Worm (Caenorhabditis elegans) whole organism, L4 larva: ENCODE data around the gene D1054.3.
A peak's percentile ranks its signal among the peaks of the same experiment; 100 is the strongest.

Source experiments
- D1046.2 ChIP-seq: fragments of 200-800 bp; sonication (Bioruptor generic); IDR thresholded peaks from 2 replicates; pipeline ENCODE4 v1.3.6; 2022; ENCODE audit warnings: missing genetic modification characterization, missing compliant biosample characterization
- F37D6.2 ChIP-seq: sonication (generic microtip); optimal IDR thresholded peaks from 2 replicates; lab custom pipeline; 2016; ENCODE audit warnings: mild to moderate bottlenecking, missing genetic modification characterization, missing compliant biosample characterization
- ZK337.2 ChIP-seq: fragments of 200-800 bp; sonication (Bioruptor generic); IDR thresholded peaks from 2 replicates; pipeline ENCODE4 v1.3.6; 2022; ENCODE audit warnings: missing genetic modification reagents, missing genetic modification characterization, missing compliant biosample characterization
- aly-2 ChIP-seq: sonication (generic microtip); optimal IDR thresholded peaks from 2 replicates; lab custom pipeline; 2018; ENCODE audit warnings: missing biosample characterization, missing genetic modification characterization
- attf-4 ChIP-seq: sonication (generic microtip); optimal IDR thresholded peaks from 3 replicates; lab custom pipeline; 2017; ENCODE audit warnings: missing biosample characterization, missing genetic modification characterization
- ceh-20 ChIP-seq: fragments of 200-800 bp; sonication (Bioruptor generic); IDR thresholded peaks from 2 replicates; pipeline ENCODE4 v1.3.6; 2022; ENCODE audit warnings: missing genetic modification reagents, missing genetic modification characterization, missing compliant biosample characterization
- ceh-82 ChIP-seq: sonication (generic microtip); optimal IDR thresholded peaks from 2 replicates; lab custom pipeline; 2017; ENCODE audit warnings: missing biosample characterization, missing genetic modification characterization
- ces-1 ChIP-seq: fragments of 150-350 bp; sonication (generic microtip); optimal IDR thresholded peaks from 4 replicates; lab custom pipeline; 2014; ENCODE audit warnings: missing biosample characterization, missing genetic modification reagents, missing genetic modification characterization
- cey-2 ChIP-seq: sonication (generic microtip); optimal IDR thresholded peaks from 3 replicates; lab custom pipeline; 2017; ENCODE audit warnings: missing genetic modification characterization, mild to moderate bottlenecking, missing compliant biosample characterization, antibody characterized with exemption, borderline replicate concordance; ENCODE audit not compliant: insufficient read depth
- ctbp-1 ChIP-seq: fragments of 200-800 bp; sonication (Bioruptor generic); IDR thresholded peaks from 2 replicates; pipeline ENCODE4 v1.3.6; 2022; ENCODE audit warnings: missing genetic modification reagents, missing genetic modification characterization, missing compliant biosample characterization
- daf-12 ChIP-seq: fragments of 150-350 bp; optimal IDR thresholded peaks from 2 replicates; lab custom pipeline; 2014; ENCODE audit warnings: missing biosample characterization, missing genetic modification reagents, missing genetic modification characterization
- daf-16 ChIP-seq, 3 experiments: sonication (generic microtip); optimal IDR thresholded peaks; 2 replicates each; lab custom pipeline; 2016 to 2017; ENCODE audit warnings: missing genetic modification characterization in 3 of 3, missing genetic modification reagents in 3 of 3, mild to moderate bottlenecking in 2 of 3, missing compliant biosample characterization in 2 of 3, missing biosample characterization in 1 of 3, moderate library complexity in 1 of 3
- daf-8 ChIP-seq: fragments of 200-800 bp; sonication (Bioruptor generic); IDR thresholded peaks from 2 replicates; pipeline ENCODE4 v1.3.6; 2022; ENCODE audit warnings: missing genetic modification characterization, missing compliant biosample characterization
- dmd-6 ChIP-seq: fragments of 200-800 bp; sonication (Bioruptor generic); IDR thresholded peaks from 2 replicates; pipeline ENCODE4 v1.3.6; 2022; ENCODE audit warnings: missing genetic modification reagents, missing genetic modification characterization, missing compliant biosample characterization
- dmd-8 ChIP-seq: fragments of 200-800 bp; sonication (Bioruptor generic); IDR thresholded peaks from 2 replicates; pipeline ENCODE4 v1.3.6; 2022; ENCODE audit warnings: missing genetic modification characterization, missing compliant biosample characterization
- dmd-9 ChIP-seq: fragments of 200-800 bp; sonication (Bioruptor generic); IDR thresholded peaks from 2 replicates; pipeline ENCODE4 v1.3.6; 2022; ENCODE audit warnings: missing genetic modification reagents, missing genetic modification characterization, missing compliant biosample characterization
- duxl-1 ChIP-seq: sonication (generic microtip); optimal IDR thresholded peaks from 2 replicates; lab custom pipeline; 2016; ENCODE audit warnings: mild to moderate bottlenecking, missing genetic modification characterization, moderate library complexity, missing compliant biosample characterization; ENCODE audit not compliant: poor library complexity
- egl-43 ChIP-seq: fragments of 200-800 bp; sonication (Bioruptor generic); IDR thresholded peaks from 2 replicates; pipeline ENCODE4 v1.3.6; 2022; ENCODE audit warnings: missing genetic modification reagents, missing genetic modification characterization, missing compliant biosample characterization
- fkh-10 ChIP-seq: fragments of 150-350 bp; optimal IDR thresholded peaks from 2 replicates; lab custom pipeline; 2014; ENCODE audit warnings: missing biosample characterization, missing genetic modification reagents, missing genetic modification characterization
- gei-8 ChIP-seq: fragments of 200-800 bp; sonication (Bioruptor generic); optimal IDR thresholded peaks from 2 replicates; lab custom pipeline; 2018; ENCODE audit warnings: mild to moderate bottlenecking, missing genetic modification characterization, missing compliant biosample characterization
- hif-1 ChIP-seq, 2 experiments: sonication (generic microtip); optimal IDR thresholded peaks; 2 replicates each; lab custom pipeline; 2016 to 2017; ENCODE audit warnings: missing compliant biosample characterization in 2 of 2, missing genetic modification characterization in 2 of 2, missing genetic modification reagents in 2 of 2, missing genotype in 2 of 2, mild to moderate bottlenecking in 1 of 2
- hlh-11 ChIP-seq: fragments of 200-800 bp; sonication (Bioruptor generic); optimal IDR thresholded peaks from 2 replicates; lab custom pipeline; 2018; ENCODE audit warnings: mild to moderate bottlenecking, missing genetic modification characterization, missing compliant biosample characterization
- hlh-30 ChIP-seq: sonication (generic microtip); optimal IDR thresholded peaks from 2 replicates; lab custom pipeline; 2017; ENCODE audit warnings: antibody characterized with exemption, mild to moderate bottlenecking, missing genetic modification characterization, missing compliant biosample characterization; ENCODE audit not compliant: insufficient read depth
- lin-1 ChIP-seq: fragments of 200-800 bp; sonication (Bioruptor generic); IDR thresholded peaks from 2 replicates; pipeline ENCODE4 v1.3.6; 2022; ENCODE audit warnings: missing genetic modification reagents, missing genetic modification characterization, missing compliant biosample characterization
- lir-3 ChIP-seq: sonication (generic microtip); optimal IDR thresholded peaks from 2 replicates; lab custom pipeline; 2016; ENCODE audit warnings: mild to moderate bottlenecking, missing genetic modification characterization, missing compliant biosample characterization
- lsy-2 ChIP-seq, 2 experiments: fragments of 150-350 bp in 1 of 2; sonication (generic microtip) in 1 of 2; optimal IDR thresholded peaks; 2 replicates each; lab custom pipeline; 2014 to 2017; ENCODE audit warnings: missing biosample characterization in 2 of 2, missing genetic modification characterization in 2 of 2
- madf-5 ChIP-seq, 2 experiments: fragments of 200-800 bp; sonication (Bioruptor generic); IDR thresholded peaks; 2 replicates each; pipeline ENCODE4 v1.3.6; 2022; ENCODE audit warnings: missing compliant biosample characterization in 2 of 2, missing genetic modification characterization in 2 of 2
- madf-9 ChIP-seq: fragments of 200-800 bp; sonication (Bioruptor generic); conservative IDR thresholded peaks from 2 replicates; pipeline ENCODE4 v1.3.6; 2022; ENCODE audit warnings: missing genetic modification reagents, missing genetic modification characterization, missing compliant biosample characterization
- mdl-1 ChIP-seq, 2 experiments: fragments of 150-350 bp in 1 of 2; sonication (generic microtip) in 1 of 2; optimal IDR thresholded peaks; 2 replicates each; lab custom pipeline; 2014 to 2017; ENCODE audit warnings: missing biosample characterization in 2 of 2, missing genetic modification characterization in 2 of 2
- mep-1 ChIP-seq: fragments of 150-350 bp; sonication (generic microtip); optimal IDR thresholded peaks from 3 replicates; lab custom pipeline; 2014; ENCODE audit warnings: missing biosample characterization, missing genetic modification characterization
- mes-2 ChIP-seq: sonication (generic microtip); optimal IDR thresholded peaks from 2 replicates; lab custom pipeline; 2016; ENCODE audit warnings: missing genotype, mild to moderate bottlenecking, missing genetic modification characterization, missing compliant biosample characterization; ENCODE audit not compliant: poor library complexity, severe bottlenecking
- nhr-102 ChIP-seq: sonication (generic microtip); optimal IDR thresholded peaks from 2 replicates; lab custom pipeline; 2016; ENCODE audit warnings: mild to moderate bottlenecking, missing genetic modification characterization, moderate library complexity, missing compliant biosample characterization
- nhr-28 ChIP-seq: fragments of 150-350 bp; optimal IDR thresholded peaks from 2 replicates; lab custom pipeline; 2014; ENCODE audit warnings: missing biosample characterization, missing genetic modification characterization
- nhr-42 ChIP-seq: fragments of 200-800 bp; sonication (Bioruptor generic); IDR thresholded peaks from 2 replicates; pipeline ENCODE4 v1.3.6; 2022; ENCODE audit warnings: missing genetic modification characterization, missing compliant biosample characterization
- nhr-48 ChIP-seq: sonication (generic microtip); optimal IDR thresholded peaks from 2 replicates; lab custom pipeline; 2016; ENCODE audit warnings: mild to moderate bottlenecking, missing genetic modification characterization, missing compliant biosample characterization
- nhr-6 ChIP-seq: fragments of 150-350 bp; optimal IDR thresholded peaks from 2 replicates; lab custom pipeline; 2014; ENCODE audit warnings: missing biosample characterization, missing genetic modification characterization
- pqm-1 ChIP-seq: sonication (generic microtip); optimal IDR thresholded peaks from 2 replicates; lab custom pipeline; 2017; ENCODE audit warnings: missing biosample characterization, missing genetic modification characterization
- sdz-12 ChIP-seq: fragments of 200-800 bp; sonication (Bioruptor generic); optimal IDR thresholded peaks from 2 replicates; lab custom pipeline; 2018; ENCODE audit warnings: mild to moderate bottlenecking, missing genetic modification characterization, missing compliant biosample characterization
- set-16 ChIP-seq: fragments of 200-800 bp; sonication (Bioruptor generic); IDR thresholded peaks from 2 replicates; pipeline ENCODE4 v1.3.6; 2022; ENCODE audit warnings: missing genetic modification reagents, missing genetic modification characterization, missing compliant biosample characterization
- skn-1 ChIP-seq: fragments of 150-350 bp; optimal IDR thresholded peaks from 2 replicates; lab custom pipeline; 2014; ENCODE audit warnings: missing biosample characterization, missing genetic modification characterization
- spr-1 ChIP-seq: sonication (generic microtip); optimal IDR thresholded peaks from 2 replicates; lab custom pipeline; 2016; ENCODE audit warnings: mild to moderate bottlenecking, missing genetic modification characterization, missing compliant biosample characterization
- spr-3 ChIP-seq: fragments of 200-800 bp; sonication (Bioruptor generic); optimal IDR thresholded peaks from 2 replicates; lab custom pipeline; 2018; ENCODE audit warnings: mild to moderate bottlenecking, missing genetic modification characterization, missing compliant biosample characterization
- tra-1 ChIP-seq: fragments of 200-800 bp; sonication (Bioruptor generic); IDR thresholded peaks from 2 replicates; pipeline ENCODE4 v1.3.6; 2022; ENCODE audit warnings: missing genetic modification reagents, missing genetic modification characterization, missing compliant biosample characterization
- unc-130 ChIP-seq: sonication (generic microtip); optimal IDR thresholded peaks from 2 replicates; lab custom pipeline; 2016; ENCODE audit warnings: missing genetic modification reagents, missing genetic modification characterization, missing compliant biosample characterization
- unc-62 ChIP-seq, 3 experiments: fragments of 150-350 bp in 1 of 3; sonication (generic microtip); optimal IDR thresholded peaks in 2 of 3; peaks in 1 of 3; 1 replicate in 1 of 3; 2 replicates in 2 of 3; lab custom pipeline; 2014 to 2017; ENCODE audit warnings: missing biosample characterization in 3 of 3, missing genetic modification characterization in 3 of 3, missing genetic modification reagents in 3 of 3, missing genotype in 1 of 3
- zfp-3 ChIP-seq: fragments of 200-800 bp; sonication (Bioruptor generic); conservative IDR thresholded peaks from 2 replicates; pipeline ENCODE4 v1.3.6; 2022; ENCODE audit warnings: missing genetic modification reagents, missing genetic modification characterization, missing compliant biosample characterization

Gene D1054.3

ce11 chrV:10729456-10729904 lies 41.8 kb upstream of the D1054.3 start (continued):
- TF ChIP-seq ces-1 (GFP tag; lab: Kevin White, UChicago): no peak
- no peak for TF ChIP-seq D1046.2 (GFP tag; lab: Robert Waterston, UW)
- no peak for TF ChIP-seq ctbp-1 (GFP tag; lab: Robert Waterston, UW)
- TF ChIP-seq mep-1: peak; percentile 42
- TF ChIP-seq lir-3 (tag; lab: Kevin White, UChicago): no peak
- peak in 1 of 2 experiments; percentile 10 for TF ChIP-seq hif-1 (tag; optimal IDR thresholded peaks at IDR 0.05; lab: Kevin White, UChicago)
- peak in 1 of 2 experiments; percentile 86 for TF ChIP-seq unc-62 (GFP tag; optimal IDR thresholded peaks at IDR 0.05 in 1 of 2; lab: Kevin White, UChicago)
- no peak for TF ChIP-seq unc-62 (tag; optimal IDR thresholded peaks at IDR 0.05; lab: Kevin White, UChicago)
- no peak for TF ChIP-seq tra-1 (GFP tag; lab: Robert Waterston, UW)
- TF ChIP-seq nhr-102 (tag; lab: Kevin White, UChicago): peak; percentile 39
- TF ChIP-seq nhr-6: no peak
- TF ChIP-seq spr-3: no peak
- no peak for TF ChIP-seq daf-8 (GFP tag; lab: Robert Waterston, UW)
- peak; percentile 29 for TF ChIP-seq mes-2 (tag; lab: Kevin White, UChicago)
- TF ChIP-seq egl-43 (GFP tag; lab: Robert Waterston, UW): no peak
- no peak for TF ChIP-seq attf-4
- TF ChIP-seq madf-5 (GFP tag; IDR thresholded peaks at IDR 0.05; lab: Robert Waterston, UW): no peak
- no peak for TF ChIP-seq duxl-1 (tag; lab: Kevin White, UChicago)
- peak; percentile 30; the same call in 1 of the 2 replicates for TF ChIP-seq ceh-20 (GFP tag; lab: Robert Waterston, UW)
- no peak for TF ChIP-seq set-16 (GFP tag; lab: Robert Waterston, UW)
- peak in 1 of 2 experiments; percentile 47 for TF ChIP-seq lsy-2 (tag; optimal IDR thresholded peaks at IDR 0.05; lab: Kevin White, UChicago)
- peak; percentile 46 for TF ChIP-seq cey-2 (tag; lab: Kevin White, UChicago)
- peak; percentile 91 for TF ChIP-seq nhr-48
- no peak for TF ChIP-seq spr-1 (tag; lab: Kevin White, UChicago)
- peak; percentile 84 for TF ChIP-seq pqm-1 (tag; lab: Kevin White, UChicago)
- peak; percentile 99 for TF ChIP-seq nhr-28 (tag; lab: Kevin White, UChicago)
- TF ChIP-seq aly-2 (tag; lab: Kevin White, UChicago): no peak
- no peak for TF ChIP-seq daf-16 (GFP tag; optimal IDR thresholded peaks at IDR 0.05; lab: Kevin White, UChicago)
- peak; percentile 80 for TF ChIP-seq daf-16 (tag; optimal IDR thresholded peaks at IDR 0.05; lab: Kevin White, UChicago)
- TF ChIP-seq sdz-12 (GFP tag; lab: Kevin White, UChicago): no peak
- 0 out of 2 replicates have a peak, but pooled peaks have one; percentile 40 for TF ChIP-seq lin-1 (GFP tag; lab: Robert Waterston, UW)
- no peak for TF ChIP-seq ceh-82 (tag; lab: Kevin White, UChicago)

- peak; percentile 5 for TF ChIP-seq hlh-11
- no peak for TF ChIP-seq duxl-1 (tag; lab: Kevin White, UChicago)
- TF ChIP-seq daf-12 (tag; lab: Kevin White, UChicago): no peak
- TF ChIP-seq hlh-30 (tag; lab: Kevin White, UChicago): no peak
- TF ChIP-seq dmd-9 (GFP tag; lab: Robert Waterston, UW): no peak
- no peak for TF ChIP-seq gei-8 (GFP tag; lab: Kevin White, UChicago)
- TF ChIP-seq nhr-48: no peak
- TF ChIP-seq dmd-6 (GFP tag; lab: Robert Waterston, UW): no peak
- no peak for TF ChIP-seq skn-1 (tag; lab: Kevin White, UChicago)
- no peak for TF ChIP-seq dmd-8 (GFP tag; lab: Robert Waterston, UW)
- no peak for TF ChIP-seq fkh-10
- no peak for TF ChIP-seq zfp-3 (GFP tag; lab: Robert Waterston, UW)
- no peak for TF ChIP-seq F37D6.2
- no peak for TF ChIP-seq nhr-42
- TF ChIP-seq nhr-28 (tag; lab: Kevin White, UChicago): peak; percentile 87
- no peak for TF ChIP-seq unc-130 (GFP tag; lab: Kevin White, UChicago)
- peak in 1 of 2 experiments; percentile 1 for TF ChIP-seq mdl-1 (tag; optimal IDR thresholded peaks at IDR 0.05; lab: Kevin White, UChicago)
- TF ChIP-seq mes-2 (tag; lab: Kevin White, UChicago): no peak
- no peak for TF ChIP-seq ctbp-1 (GFP tag; lab: Robert Waterston, UW)
- TF ChIP-seq hif-1 (tag; optimal IDR thresholded peaks at IDR 0.05; lab: Kevin White, UChicago): peak in 1 of 2 experiments; percentile 56
- no peak for TF ChIP-seq cey-2 (tag; lab: Kevin White, UChicago)
- TF ChIP-seq ZK337.2 (GFP tag; lab: Robert Waterston, UW): no peak
- TF ChIP-seq ceh-20 (GFP tag; lab: Robert Waterston, UW): no peak
- TF ChIP-seq madf-9 (GFP tag; lab: Robert Waterston, UW): no peak
Measured at ce11 chrV:10730824-10731416, 40.3 kb upstream of the D1054.3 start.
